Worm (Caenorhabditis elegans): ENCODE data around the gene folt-1.

DNA sequence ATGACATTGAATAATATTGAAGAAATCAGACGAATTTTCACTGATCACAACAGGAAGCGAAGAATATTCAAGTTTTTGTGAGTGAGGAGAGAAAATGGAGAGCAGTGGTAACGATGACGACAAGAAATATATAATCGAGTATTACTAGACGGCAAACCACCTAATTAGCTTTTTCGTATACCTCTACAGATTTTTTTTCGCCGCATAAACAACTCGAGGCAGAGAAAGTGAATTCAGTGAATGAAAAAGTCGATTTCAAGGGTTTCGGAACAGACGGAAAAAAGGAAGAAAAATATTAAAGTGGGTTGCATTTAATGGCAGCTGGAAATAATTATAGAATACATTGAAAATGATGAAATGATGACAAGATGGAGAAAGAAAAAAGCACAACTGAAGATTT is 36.3 kb downstream of the folt-1 start, which contains the start of gene gpa-1:
- TF ChIP-seq ztf-11 (tag; optimal IDR thresholded peaks at IDR 0.05) (no peak), nhr-237 (tag; optimal IDR thresholded peaks at IDR 0.05) (no peak), unc-62 (GFP tag; optimal IDR thresholded peaks at IDR 0.05) (no peak), ZK546.5 (tag; optimal IDR thresholded peaks at IDR 0.05) (no peak), mdl-1 (tag; optimal IDR thresholded peaks at IDR 0.05) (no peak), nfya-1 (tag; optimal IDR thresholded peaks at IDR 0.05; ENCODE audit: insufficient read depth) (no peak), lin-39 (tag; optimal IDR thresholded peaks at IDR 0.05) (no peak), jun-1 (tag; optimal IDR thresholded peaks at IDR 0.05) (no peak), nhr-67 (tag; optimal IDR thresholded peaks at IDR 0.05) (no peak), nhr-28 (tag; optimal IDR thresholded peaks at IDR 0.05) (no peak)
